Fruit fly (Drosophila melanogaster) Kc167 (cell line): Measurements from ENCODE around the gene Tlk.

Experiments used
- Myc ChIP-seq: fragments of >200 bp; optimal IDR thresholded peaks from 2 replicates; lab custom pipeline; 2017; ENCODE audit warnings: missing external identifiers
- Sin3A ChIP-seq: fragments of >200 bp; optimal IDR thresholded peaks from 2 replicates; lab custom pipeline; 2018; ENCODE audit warnings: missing external identifiers

dm6 chrX:3832226-3832625 lies 112.4 kb downstream of the Tlk start:
- TF ChIP-seq Myc (no peak), Sin3A (lab: Kevin White, UChicago) (no peak)
